Worm (Caenorhabditis elegans) whole organism, young adult: ENCODE results near the gene zyg-9.

Source experiments
- ZK185.1 ChIP-seq: sonication (generic microtip); optimal IDR thresholded peaks from 2 replicates; lab custom pipeline; 2016; ENCODE audit warnings: mild to moderate bottlenecking, missing genetic modification characterization, missing compliant biosample characterization; ENCODE audit not compliant: poor library complexity, severe bottlenecking
- nfya-1 ChIP-seq: sonication (generic microtip); optimal IDR thresholded peaks from 2 replicates; lab custom pipeline; 2017; ENCODE audit warnings: antibody characterized with exemption, missing compliant biosample characterization, missing genetic modification characterization, borderline replicate concordance; ENCODE audit not compliant: insufficient read depth

DNA sequence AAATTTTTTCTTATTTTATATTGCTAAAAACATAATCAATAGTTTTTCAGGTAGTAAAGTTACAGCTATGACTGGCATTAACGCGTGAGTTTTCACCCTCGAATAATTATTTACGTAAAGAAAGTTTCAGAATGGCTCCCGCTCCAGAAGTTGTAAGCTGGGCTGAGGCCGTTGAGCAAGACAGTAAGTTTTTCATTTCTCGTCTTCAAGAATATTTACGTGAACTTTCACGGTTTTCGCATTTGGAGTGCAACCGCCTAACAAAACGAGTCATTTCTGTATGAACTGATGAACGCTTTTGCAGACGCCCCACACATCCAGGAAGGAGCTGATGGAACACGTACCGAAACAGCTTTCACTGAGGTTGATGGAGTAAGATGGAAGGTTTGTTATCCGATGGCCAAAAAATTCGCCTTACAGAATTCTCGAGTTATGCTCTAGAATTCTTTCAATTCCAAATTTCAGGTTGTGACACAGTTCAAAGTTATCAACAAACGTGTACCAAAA is 14.8 kb upstream of the zyg-9 start, which contains the start of gene eif-3.G:
- TF ChIP-seq nfya-1, result no peak
- TF ChIP-seq ZK185.1 (tag; lab: Kevin White, UChicago), result no peak
